Fruit fly (Drosophila melanogaster): ENCODE measurements around the gene NSD.
A peak's percentile ranks its signal among the peaks of the same experiment; 100 is the strongest.

- no peak for TF ChIP-seq CG34367 (tag; optimal IDR thresholded peaks at IDR 0.05)
- no peak for TF ChIP-seq EcR (GFP tag; optimal IDR thresholded peaks at IDR 0.05)
- no peak for TF ChIP-seq CG13204 (GFP tag; optimal IDR thresholded peaks at IDR 0.05)
- TF ChIP-seq Ets98B (GFP tag; IDR thresholded peaks at IDR 0.05): no peak
- no peak for TF ChIP-seq CG12605 (GFP tag; IDR thresholded peaks at IDR 0.05)
- TF ChIP-seq CG17806 (tag; optimal IDR thresholded peaks at IDR 0.05): peak; percentile 12
- TF ChIP-seq CG32121 (GFP tag; IDR thresholded peaks at IDR 0.05): no peak
- no peak for TF ChIP-seq CG14655 (GFP tag; optimal IDR thresholded peaks at IDR 0.05)
- TF ChIP-seq rn (GFP tag; IDR thresholded peaks at IDR 0.05): no peak
- peak; percentile 44 for TF ChIP-seq Snoo (tag; optimal IDR thresholded peaks at IDR 0.05)
- TF ChIP-seq CG15710 (tag; optimal IDR thresholded peaks at IDR 0.05): peak; percentile 55
Measured at dm6 chr3R:27916355-27917019, 21.2 kb downstream of the NSD start, which contains the start of the genes CG5003 and mRpS22.
